Worm (Caenorhabditis elegans) whole organism, early embryonic: ENCODE results near the gene gpa-6.

ENCODE experiments used
- ama-1 ChIP-seq: fragments of 150-350 bp; optimal IDR thresholded peaks from 2 replicates; lab custom pipeline; 2014
- ceh-13 ChIP-seq: fragments of 200-800 bp; sonication (Bioruptor generic); optimal IDR thresholded peaks from 2 replicates; lab custom pipeline; 2018; ENCODE audit warnings: mild to moderate bottlenecking, missing genetic modification characterization, missing compliant biosample characterization
- hmg-4 ChIP-seq: fragments of 200-800 bp; sonication (Bioruptor generic); optimal IDR thresholded peaks from 2 replicates; lab custom pipeline; 2018; ENCODE audit warnings: mild to moderate bottlenecking, missing genetic modification characterization, missing compliant biosample characterization
- pes-1 ChIP-seq: fragments of 200-800 bp; sonication (Bioruptor generic); IDR thresholded peaks from 2 replicates; pipeline ENCODE4 v1.3.6; 2022; ENCODE audit warnings: missing genetic modification reagents, missing genetic modification characterization, missing compliant biosample characterization
- tbx-11 ChIP-seq: fragments of 200-800 bp; sonication (Bioruptor generic); IDR thresholded peaks from 2 replicates; pipeline ENCODE4 v1.3.6; 2022; ENCODE audit warnings: missing genetic modification characterization, missing compliant biosample characterization

- TF ChIP-seq hmg-4 = no peak
- TF ChIP-seq ama-1 (lab: Kevin White, UChicago) = no peak
- no peak for TF ChIP-seq ceh-13 (GFP tag; lab: Kevin White, UChicago)
- TF ChIP-seq tbx-11 = no peak
- no peak for TF ChIP-seq pes-1 (GFP tag; lab: Robert Waterston, UW)
Observed at ce11 chrX:13201401-13201800, 10.4 kb downstream of the gpa-6 start, which contains the start of gene unc-9.
